Fruit fly (Drosophila melanogaster) whole organism: ENCODE results near the gene Agpat3.
A peak's percentile ranks its signal among the peaks of the same experiment; 100 is the strongest.

Experiments
- CG8478 ChIP-seq: fragments of >200 bp; optimal IDR thresholded peaks from 2 replicates; lab custom pipeline; 2018; ENCODE audit warnings: inconsistent platforms
- Dll ChIP-seq: fragments of >200 bp; optimal IDR thresholded peaks from 2 replicates; lab custom pipeline; 2017
- EcR ChIP-seq, 2 experiments: fragments of >200 bp; optimal IDR thresholded peaks; 2 replicates each; lab custom pipeline; 2017; ENCODE audit warnings: missing biosample characterization in 2 of 2, missing genetic modification characterization in 2 of 2, missing genetic modification reagents in 2 of 2
- pan ChIP-seq: fragments of >200 bp; optimal IDR thresholded peaks from 2 replicates; lab custom pipeline; 2017
- psq ChIP-seq: fragments of >200 bp; optimal IDR thresholded peaks from 2 replicates; lab custom pipeline; 2017
- usp ChIP-seq: fragments of >200 bp; optimal IDR thresholded peaks from 2 replicates; lab custom pipeline; 2017; ENCODE audit warnings: missing biosample characterization, missing genetic modification characterization, mixed read lengths

Gene Agpat3

dm6 chr3L:16408609-16409439, 23.1 kb upstream of the Agpat3 start:
- TF ChIP-seq CG8478 (lab: Kevin White, UChicago): no peak
- TF ChIP-seq EcR (GFP tag; optimal IDR thresholded peaks at IDR 0.05; lab: Kevin White, UChicago): peak in 1 of 2 experiments; percentile 13

dm6 chr3L:16407815-16408608, 22.3 kb upstream of the Agpat3 start:
- TF ChIP-seq CG8478 (lab: Kevin White, UChicago) (no peak), psq (no peak), usp (no peak), EcR (GFP tag; optimal IDR thresholded peaks at IDR 0.05; lab: Kevin White, UChicago) (no peak), pan (lab: Kevin White, UChicago) (no peak), Dll (no peak)

dm6 chr3L:16402253-16402652, 16.5 kb upstream of the Agpat3 start:
- no peak for TF ChIP-seq Dll
- TF ChIP-seq psq: no peak
- TF ChIP-seq pan (lab: Kevin White, UChicago): no peak
- no peak for TF ChIP-seq usp
- TF ChIP-seq EcR (GFP tag; optimal IDR thresholded peaks at IDR 0.05; lab: Kevin White, UChicago): no peak

dm6 chr3L:16400175-16400574, 14.4 kb upstream of the Agpat3 start, which contains the start of gene CG44836:
TSS of gene CG44836 (minus strand) at chr3L:16400275.
- no peak for TF ChIP-seq Dll

- no peak for TF ChIP-seq EcR (GFP tag; optimal IDR thresholded peaks at IDR 0.05; lab: Kevin White, UChicago)
- no peak for TF ChIP-seq psq
- TF ChIP-seq Dll: no peak
- TF ChIP-seq CG8478 (lab: Kevin White, UChicago): no peak
- no peak for TF ChIP-seq usp
- no peak for TF ChIP-seq pan (lab: Kevin White, UChicago)
These were observed 8.7 kb upstream of the Agpat3 start, which contains the start of gene Gagr for dm6 chr3L:16394506-16394905. TSS of gene Gagr (plus strand) at chr3L:16394586.

DNA sequence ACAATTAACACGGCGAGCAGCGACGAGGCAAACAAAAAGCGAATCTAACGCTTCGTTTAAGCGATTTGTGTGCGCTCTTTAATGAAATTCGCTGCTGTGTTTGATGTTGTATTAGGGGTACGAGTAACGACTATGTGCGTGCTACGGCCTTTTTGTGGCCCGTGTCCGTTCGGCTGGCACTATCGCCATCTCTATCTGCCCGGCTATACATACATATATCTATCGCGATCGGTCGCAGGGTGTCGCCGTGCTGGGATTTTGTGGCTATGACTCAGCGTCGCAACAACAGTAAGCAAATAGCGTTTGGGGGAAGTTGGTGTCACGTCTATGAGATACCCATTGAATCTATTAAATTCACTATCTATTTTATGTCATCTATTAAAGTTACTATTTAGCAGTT, 7.9 kb upstream of the Agpat3 start:
- TF ChIP-seq EcR (GFP tag; optimal IDR thresholded peaks at IDR 0.05; lab: Kevin White, UChicago) (no peak), psq (no peak), pan (lab: Kevin White, UChicago) (no peak), usp (no peak), CG8478 (lab: Kevin White, UChicago) (no peak), Dll (no peak)

- TF ChIP-seq Dll (no peak), usp (no peak), pan (lab: Kevin White, UChicago) (no peak), psq (no peak), EcR (GFP tag; optimal IDR thresholded peaks at IDR 0.05; lab: Kevin White, UChicago) (no peak), CG8478 (lab: Kevin White, UChicago) (no peak)
These were observed 7.1 kb upstream of the Agpat3 start for dm6 chr3L:16392874-16393273.

- TF ChIP-seq CG8478 (lab: Kevin White, UChicago) (no peak), usp (no peak), Dll (no peak), EcR (GFP tag; optimal IDR thresholded peaks at IDR 0.05; lab: Kevin White, UChicago) (no peak), psq (no peak), pan (lab: Kevin White, UChicago) (no peak)
These were observed 6.5 kb upstream of the Agpat3 start for dm6 chr3L:16392203-16392800.

DNA sequence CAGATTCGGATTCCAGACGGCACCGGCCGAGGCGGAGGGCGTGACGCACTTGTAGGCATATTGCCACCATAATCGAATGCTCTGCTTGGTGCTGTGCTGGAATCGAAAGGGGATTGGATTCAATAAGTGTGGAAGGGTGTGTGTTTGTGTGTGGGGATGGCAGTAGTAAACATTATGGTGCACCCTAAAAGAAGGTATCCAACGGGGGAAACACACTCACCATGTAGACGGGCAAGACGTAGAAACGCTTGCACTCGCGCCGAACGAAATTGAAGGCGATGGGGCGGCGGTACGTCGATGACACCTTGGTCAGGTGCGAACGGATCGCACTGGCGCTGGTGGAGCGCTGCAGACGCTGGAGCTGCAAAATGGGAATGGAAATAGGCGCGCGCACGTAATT, 5.5 kb upstream of the Agpat3 start:
- no peak for TF ChIP-seq pan (lab: Kevin White, UChicago)
- TF ChIP-seq psq: no peak
- TF ChIP-seq EcR (GFP tag; optimal IDR thresholded peaks at IDR 0.05; lab: Kevin White, UChicago): no peak
- no peak for TF ChIP-seq usp
- TF ChIP-seq CG8478 (lab: Kevin White, UChicago): no peak
- TF ChIP-seq Dll: no peak

DNA sequence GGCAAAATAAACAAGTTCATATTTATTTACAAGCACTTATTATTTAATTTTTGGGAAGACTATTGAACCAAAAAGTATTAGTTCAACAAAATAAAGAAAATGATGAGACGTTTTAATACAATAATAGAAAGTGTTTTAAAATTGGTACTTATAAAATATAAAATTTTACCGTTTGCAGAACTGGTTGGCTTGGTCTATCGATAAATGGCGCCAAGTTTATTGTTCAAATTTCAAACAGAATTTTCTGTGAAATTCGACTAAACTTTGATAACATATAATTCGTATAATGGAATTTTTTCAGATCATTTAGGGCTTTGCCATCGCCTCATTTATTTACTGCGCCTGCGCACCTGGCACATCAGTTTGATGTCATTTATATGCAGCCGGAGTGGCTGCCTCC, 5.0 kb upstream of the Agpat3 start:
- no peak for TF ChIP-seq Dll
- no peak for TF ChIP-seq CG8478 (lab: Kevin White, UChicago)
- no peak for TF ChIP-seq usp
- no peak for TF ChIP-seq psq
- no peak for TF ChIP-seq EcR (GFP tag; optimal IDR thresholded peaks at IDR 0.05; lab: Kevin White, UChicago)
- no peak for TF ChIP-seq pan (lab: Kevin White, UChicago)

DNA sequence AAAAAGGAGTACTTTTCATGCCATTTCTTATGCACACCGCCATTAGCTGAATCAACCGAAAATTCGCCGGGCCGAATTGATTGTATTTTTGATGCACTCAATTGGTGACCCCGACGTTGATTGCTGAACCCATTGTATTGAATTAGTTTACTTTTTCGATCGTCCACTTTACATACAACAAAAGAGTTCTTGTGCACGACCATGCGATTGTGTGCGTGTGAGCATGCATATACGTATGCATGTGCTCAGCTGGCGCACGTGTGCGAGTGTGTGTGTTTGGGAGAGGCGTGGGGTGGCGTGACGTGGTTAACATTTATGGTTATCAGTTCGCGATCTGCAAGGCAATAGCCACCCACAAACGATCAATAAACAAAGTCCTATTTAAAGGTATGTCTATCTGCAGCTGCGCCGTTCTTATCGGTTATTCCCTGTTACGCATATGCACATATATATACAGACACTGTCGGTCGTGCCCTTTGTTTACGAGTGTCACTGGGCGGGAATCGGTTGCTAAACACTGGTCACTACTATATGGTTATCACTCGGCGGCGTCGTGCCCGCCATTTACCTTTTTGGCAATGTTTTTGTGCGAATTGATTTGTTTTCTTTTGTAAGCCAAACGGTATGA, 391 bp downstream of the Agpat3 start:
- no peak for TF ChIP-seq Dll

DNA sequence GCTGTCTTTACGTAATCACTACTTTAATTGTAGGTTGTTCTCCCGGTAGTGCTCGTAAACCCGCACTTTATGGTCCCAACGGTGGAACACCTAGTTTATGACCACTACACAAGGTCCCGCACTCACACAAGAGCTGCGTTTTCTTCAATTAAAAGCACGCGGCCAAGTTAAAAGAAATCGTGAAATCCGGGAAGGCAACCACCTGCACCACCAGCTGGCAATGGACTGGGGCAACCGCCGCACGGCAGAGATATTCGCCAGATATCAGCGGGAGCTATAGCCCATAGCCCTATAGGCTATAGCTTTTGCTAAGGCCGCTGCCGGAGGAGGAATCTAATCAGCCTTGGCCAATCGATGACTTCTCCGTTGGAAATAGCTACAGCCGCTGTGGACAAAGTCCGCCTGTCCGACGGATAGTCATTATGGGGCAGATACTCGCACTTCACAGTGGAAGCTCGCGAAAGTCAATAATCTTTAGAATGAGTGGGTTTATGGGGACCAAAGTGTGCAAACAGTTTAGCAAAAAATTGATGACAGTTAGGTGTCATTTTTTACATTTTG, 1.5 kb downstream of the Agpat3 start:
- TF ChIP-seq CG8478 (lab: Kevin White, UChicago): no peak
- no peak for TF ChIP-seq EcR (GFP tag; optimal IDR thresholded peaks at IDR 0.05; lab: Kevin White, UChicago)
- no peak for TF ChIP-seq Dll
